Fruit fly (Drosophila melanogaster) whole organism, embryonic: ENCODE results near the gene Cpsf5.

Experiments used
- Blimp-1 ChIP-seq: fragments of 200-800 bp; sonication (Bioruptor generic); optimal IDR thresholded peaks from 3 replicates; lab custom pipeline; 2018; ENCODE audit warnings: missing biosample characterization, missing genetic modification characterization, mild to moderate bottlenecking, moderate library complexity, missing genetic modification reagents
- CG10959 ChIP-seq: fragments of 200-800 bp; sonication (Bioruptor generic); IDR thresholded peaks from 2 replicates; pipeline ENCODE4 v1.3.6; 2022; ENCODE audit warnings: missing biosample characterization, missing genetic modification characterization
- CG12104 ChIP-seq: fragments of 200-800 bp; sonication (Bioruptor generic); optimal IDR thresholded peaks from 3 replicates; lab custom pipeline; 2016; ENCODE audit warnings: missing biosample characterization, missing genetic modification characterization
- CG12769 ChIP-seq: fragments of 200-800 bp; sonication (Bioruptor generic); optimal IDR thresholded peaks from 2 replicates; lab custom pipeline; 2019; ENCODE audit warnings: missing biosample characterization, mild to moderate bottlenecking, missing genetic modification characterization, moderate library complexity
- CG1792 ChIP-seq: fragments of 200-800 bp; sonication (Bioruptor generic); optimal IDR thresholded peaks from 2 replicates; lab custom pipeline; 2016; ENCODE audit warnings: missing biosample characterization, missing genetic modification characterization
- CG2116 ChIP-seq: fragments of 200-800 bp; sonication (Bioruptor generic); optimal IDR thresholded peaks from 3 replicates; lab custom pipeline; 2018; ENCODE audit warnings: missing biosample characterization, mild to moderate bottlenecking, missing genetic modification characterization
- CG34224 ChIP-seq: fragments of 200-800 bp; sonication (Bioruptor generic); IDR thresholded peaks from 3 replicates; pipeline ENCODE4 v1.3.6; 2022; ENCODE audit warnings: missing biosample characterization, missing genetic modification characterization; ENCODE audit not compliant: partially characterized antibody
- Tbp ChIP-seq: fragments of >200 bp; optimal IDR thresholded peaks from 2 replicates; lab custom pipeline; 2018; ENCODE audit warnings: missing biosample characterization, missing genetic modification characterization
- dimm ChIP-seq: fragments of 200-800 bp; sonication (Bioruptor generic); IDR thresholded peaks from 2 replicates; pipeline ENCODE4 v1.3.6; 2022; ENCODE audit warnings: missing biosample characterization, missing genetic modification characterization
- shn ChIP-seq: fragments of 200-800 bp; sonication (Bioruptor generic); optimal IDR thresholded peaks from 3 replicates; lab custom pipeline; 2016; ENCODE audit warnings: missing biosample characterization, missing genetic modification characterization

dm6 chr3L:9384445-9385079 lies 26.3 kb upstream of the Cpsf5 start:
- no peak for TF ChIP-seq dimm (GFP tag; lab: Robert Waterston, UW)
- no peak for TF ChIP-seq CG2116 (GFP tag; lab: Kevin White, UChicago)
- no peak for TF ChIP-seq Tbp (GFP tag; lab: Kevin White, UChicago)
- TF ChIP-seq CG12104 (GFP tag; lab: Kevin White, UChicago): no peak
- no peak for TF ChIP-seq CG1792
- no peak for TF ChIP-seq CG34224 (GFP tag; lab: Robert Waterston, UW)
- TF ChIP-seq CG10959 (GFP tag; lab: Robert Waterston, UW): no peak
- TF ChIP-seq Blimp-1 (GFP tag; lab: Kevin White, UChicago): no peak
- TF ChIP-seq CG12769 (tag; lab: Kevin White, UChicago): no peak
- no peak for TF ChIP-seq shn (GFP tag; lab: Kevin White, UChicago)
